Worm (Caenorhabditis elegans) whole organism, mixed stage, embryonic: ENCODE data around the gene htp-1.

Experiments
- ceh-83 ChIP-seq: fragments of 200-800 bp; sonication (Bioruptor generic); optimal IDR thresholded peaks from 2 replicates; lab custom pipeline; 2018; ENCODE audit warnings: mild to moderate bottlenecking, missing genetic modification characterization, missing compliant biosample characterization
- hlh-1 ChIP-seq: fragments of 150-350 bp; optimal IDR thresholded peaks from 2 replicates; lab custom pipeline; 2014; ENCODE audit warnings: missing biosample characterization, missing genetic modification reagents, missing genetic modification characterization
- mep-1 ChIP-seq: fragments of 150-350 bp; optimal IDR thresholded peaks from 2 replicates; lab custom pipeline; 2017; ENCODE audit warnings: missing biosample characterization, missing genetic modification reagents, missing genetic modification characterization, inconsistent platforms
- nhr-12 ChIP-seq: fragments of 150-350 bp; optimal IDR thresholded peaks from 2 replicates; lab custom pipeline; 2014; ENCODE audit warnings: missing biosample characterization, missing genetic modification characterization
- nhr-2 ChIP-seq: fragments of 150-350 bp; optimal IDR thresholded peaks from 2 replicates; lab custom pipeline; 2014; ENCODE audit warnings: missing biosample characterization, missing genetic modification characterization
- sptf-1 ChIP-seq: sonication (generic microtip); optimal IDR thresholded peaks from 2 replicates; lab custom pipeline; 2017; ENCODE audit warnings: mild to moderate bottlenecking, missing genetic modification characterization, moderate library complexity, missing compliant biosample characterization
- unc-62 ChIP-seq: fragments of 150-350 bp; optimal IDR thresholded peaks from 2 replicates; lab custom pipeline; 2014; ENCODE audit warnings: missing biosample characterization, missing genetic modification reagents, missing genetic modification characterization

ce11 chrIV:5374946-5375345, 16.4 kb downstream of the htp-1 start:
- TF ChIP-seq hlh-1 (tag; lab: Kevin White, UChicago) (no peak), nhr-12 (no peak), ceh-83 (no peak), unc-62 (GFP tag; lab: Kevin White, UChicago) (no peak), nhr-2 (tag; lab: Kevin White, UChicago) (no peak), mep-1 (tag; lab: Kevin White, UChicago) (no peak), sptf-1 (tag; lab: Kevin White, UChicago) (no peak)
